Fruit fly (Drosophila melanogaster): ENCODE data around the gene CG31643.

CG31643 gene

dm6 chr2L:6076143-6076542, 38.2 kb downstream of the CG31643 start:
- TF ChIP-seq zen (tag; optimal IDR thresholded peaks at IDR 0.05): no peak
- TF ChIP-seq CG11398 (GFP tag; optimal IDR thresholded peaks at IDR 0.05): no peak
- TF ChIP-seq CG18599 (GFP tag; optimal IDR thresholded peaks at IDR 0.05): no peak
- peak; percentile 71 for TF ChIP-seq cg (GFP tag; optimal IDR thresholded peaks at IDR 0.05)
- no peak for TF ChIP-seq kah (GFP tag; optimal IDR thresholded peaks at IDR 0.05)
- no peak for TF ChIP-seq Tbp (GFP tag; optimal IDR thresholded peaks at IDR 0.05)
- peak; percentile 40 for TF ChIP-seq CG5180 (GFP tag; optimal IDR thresholded peaks at IDR 0.05)
- TF ChIP-seq Pdp1 (GFP tag; optimal IDR thresholded peaks at IDR 0.05): peak in 1 of 2 experiments; percentile 98
- TF ChIP-seq stwl (tag; optimal IDR thresholded peaks at IDR 0.05): peak; percentile 14
- TF ChIP-seq Abd-B (GFP tag; optimal IDR thresholded peaks at IDR 0.05): no peak
- no peak for TF ChIP-seq ara (GFP tag; IDR thresholded peaks at IDR 0.05)
- no peak for TF ChIP-seq gro (GFP tag; optimal IDR thresholded peaks at IDR 0.05)
- TF ChIP-seq z (GFP tag; IDR thresholded peaks at IDR 0.05): peak; percentile 97
- no peak for TF ChIP-seq CG6254 (GFP tag; optimal IDR thresholded peaks at IDR 0.05)
- 0 out of 2 replicates have a peak, but pooled peaks have one; percentile 25 for TF ChIP-seq vvl (GFP tag; IDR thresholded peaks at IDR 0.05)
- TF ChIP-seq CG13287 (GFP tag; IDR thresholded peaks at IDR 0.05; ENCODE audit: partially characterized antibody): peak; percentile 8; the same call in 1 of the 2 replicates
- no peak for TF ChIP-seq disco-r (GFP tag; optimal IDR thresholded peaks at IDR 0.05)
- no peak for TF ChIP-seq ham (GFP tag; IDR thresholded peaks at IDR 0.05)
- peak; percentile 15; the same call in 1 of the 2 replicates for TF ChIP-seq ato (GFP tag; IDR thresholded peaks at IDR 0.05; ENCODE audit: partially characterized antibody)
- TF ChIP-seq sd (tag; optimal IDR thresholded peaks at IDR 0.05): peak; percentile 1
- TF ChIP-seq grn (GFP tag; optimal IDR thresholded peaks at IDR 0.05): no peak
- no peak for TF ChIP-seq CG12155 (GFP tag; optimal IDR thresholded peaks at IDR 0.05)
- peak; percentile 81; the same call in 2 of the 4 replicates for TF ChIP-seq chinmo (GFP tag; IDR thresholded peaks at IDR 0.05; ENCODE audit: partially characterized antibody)
- no peak for TF ChIP-seq bsh (GFP tag; optimal IDR thresholded peaks at IDR 0.05)
- TF ChIP-seq dimm (GFP tag; IDR thresholded peaks at IDR 0.05): no peak
- peak; percentile 32; the same call in 1 of the 2 replicates for TF ChIP-seq chm (GFP tag; IDR thresholded peaks at IDR 0.05)
- peak; percentile 12 for TF ChIP-seq abd-A (tag; optimal IDR thresholded peaks at IDR 0.05)
- no peak for TF ChIP-seq CG10431 (GFP tag; optimal IDR thresholded peaks at IDR 0.05)
- peak in 1 of 2 experiments; percentile 90 for TF ChIP-seq insv (GFP tag; optimal IDR thresholded peaks at IDR 0.05)
- TF ChIP-seq sqz (GFP tag; optimal IDR thresholded peaks at IDR 0.05): peak; percentile 90
- TF ChIP-seq Optix (GFP tag; IDR thresholded peaks at IDR 0.05): no peak
- no peak for TF ChIP-seq odd (GFP tag; optimal IDR thresholded peaks at IDR 0.05)
- no peak for TF ChIP-seq sna (GFP tag; IDR thresholded peaks at IDR 0.05; ENCODE audit: partially characterized antibody)

dm6 chr2L:6076829-6077364, 39.0 kb downstream of the CG31643 start:
- no peak for TF ChIP-seq Meics (GFP tag; optimal IDR thresholded peaks at IDR 0.05)
- peak; percentile 99 for TF ChIP-seq CG13894 (tag; optimal IDR thresholded peaks at IDR 0.05)
- TF ChIP-seq CG6791 (GFP tag; IDR thresholded peaks at IDR 0.05; ENCODE audit: partially characterized antibody): no peak
- 0 out of 3 replicates have a peak, but pooled peaks have one; percentile 10 for TF ChIP-seq otp (GFP tag; IDR thresholded peaks at IDR 0.05)
- TF ChIP-seq ewg (GFP tag; optimal IDR thresholded peaks at IDR 0.05): peak; percentile 68
- TF ChIP-seq CG17802 (tag; optimal IDR thresholded peaks at IDR 0.05): no peak
- no peak for TF ChIP-seq Xrp1 (GFP tag; IDR thresholded peaks at IDR 0.05)
- no peak for TF ChIP-seq CG43689 (GFP tag; IDR thresholded peaks at IDR 0.05)
- no peak for TF ChIP-seq CG30431 (GFP tag; optimal IDR thresholded peaks at IDR 0.05)
- TF ChIP-seq Six4 (GFP tag; optimal IDR thresholded peaks at IDR 0.05): no peak
- peak; percentile 65; the same call in 1 of the 2 replicates for TF ChIP-seq seq (GFP tag; IDR thresholded peaks at IDR 0.05)
- peak; percentile 10; the same call in 1 of the 2 replicates for TF ChIP-seq CG6689 (GFP tag; IDR thresholded peaks at IDR 0.05)
- TF ChIP-seq emc (GFP tag; optimal IDR thresholded peaks at IDR 0.05): no peak
- TF ChIP-seq bowl (GFP tag; IDR thresholded peaks at IDR 0.05): no peak
- TF ChIP-seq pros (GFP tag; optimal IDR thresholded peaks at IDR 0.05): peak; percentile 93
- no peak for TF ChIP-seq gsb (GFP tag; IDR thresholded peaks at IDR 0.05)
- peak; percentile 27; the same call in 1 of the 2 replicates for TF ChIP-seq crol (GFP tag; IDR thresholded peaks at IDR 0.05)
- TF ChIP-seq CG3995 (GFP tag; optimal IDR thresholded peaks at IDR 0.05): no peak

Measured in whole organism, embryonic.